Worm (Caenorhabditis elegans) whole organism, L3 larva: Measurements from ENCODE around the gene clec-228.
"Not testable (repeated sequence)": the region's sequence is repeated elsewhere in the genome, so short reads cannot be mapped to it uniquely, and the experiment has no call there.

ENCODE experiments used
- R02D3.7 ChIP-seq: fragments of 150-350 bp; optimal IDR thresholded peaks from 2 replicates; lab custom pipeline; 2014; ENCODE audit warnings: missing biosample characterization, missing genetic modification characterization
- ZK546.5 ChIP-seq: sonication (generic microtip); optimal IDR thresholded peaks from 2 replicates; lab custom pipeline; 2017; ENCODE audit warnings: missing biosample characterization, missing genetic modification characterization
- ama-1 ChIP-seq: fragments of 150-350 bp; optimal IDR thresholded peaks from 2 replicates; lab custom pipeline; 2018
- ceh-16 ChIP-seq: sonication (generic microtip); optimal IDR thresholded peaks from 2 replicates; lab custom pipeline; 2017; ENCODE audit warnings: missing biosample characterization, missing genetic modification characterization
- ceh-82 ChIP-seq: fragments of 150-350 bp; optimal IDR thresholded peaks from 2 replicates; lab custom pipeline; 2014; ENCODE audit warnings: missing biosample characterization, missing genetic modification characterization
- ceh-9 ChIP-seq: sonication (generic microtip); optimal IDR thresholded peaks from 2 replicates; lab custom pipeline; 2018; ENCODE audit warnings: missing biosample characterization, missing genetic modification characterization
- egl-27 ChIP-seq: sonication (generic microtip); optimal IDR thresholded peaks from 4 replicates; lab custom pipeline; 2017; ENCODE audit warnings: missing biosample characterization, missing genetic modification reagents, missing genetic modification characterization
- egl-5 ChIP-seq: fragments of 150-350 bp; optimal IDR thresholded peaks from 2 replicates; lab custom pipeline; 2017; ENCODE audit warnings: missing biosample characterization, missing genetic modification reagents, missing genetic modification characterization, inconsistent platforms
- elt-1 ChIP-seq: fragments of 150-350 bp; optimal IDR thresholded peaks from 2 replicates; lab custom pipeline; 2014; ENCODE audit warnings: missing biosample characterization, missing genetic modification characterization
- elt-2 ChIP-seq: sonication (generic microtip); optimal IDR thresholded peaks from 2 replicates; lab custom pipeline; 2016; ENCODE audit warnings: missing genetic modification reagents, mild to moderate bottlenecking, missing genetic modification characterization, missing compliant biosample characterization
- elt-3 ChIP-seq, 3 experiments: fragments of 150-350 bp in 1 of 3; sonication (generic microtip) in 2 of 3; optimal IDR thresholded peaks; 2 replicates in 2 of 3; 4 replicates in 1 of 3; lab custom pipeline; 2014 to 2017; ENCODE audit warnings: missing biosample characterization in 3 of 3, missing genetic modification characterization in 3 of 3
- eor-1 ChIP-seq, 2 experiments: fragments of 150-350 bp; optimal IDR thresholded peaks; 2 replicates each; lab custom pipeline; 2014 to 2018; ENCODE audit warnings: missing biosample characterization in 2 of 2, missing genetic modification characterization in 2 of 2
- fkh-10 ChIP-seq: sonication (generic microtip); optimal IDR thresholded peaks from 2 replicates; lab custom pipeline; 2017; ENCODE audit warnings: missing biosample characterization, missing genetic modification reagents, missing genetic modification characterization
- fkh-2 ChIP-seq: fragments of 150-350 bp; optimal IDR thresholded peaks from 2 replicates; lab custom pipeline; 2014; ENCODE audit warnings: missing biosample characterization, missing genetic modification reagents, missing genetic modification characterization
- fos-1 ChIP-seq: fragments of 150-350 bp; optimal IDR thresholded peaks from 2 replicates; lab custom pipeline; 2014; ENCODE audit warnings: missing biosample characterization, missing genetic modification characterization
- jun-1 ChIP-seq: fragments of 150-350 bp; optimal IDR thresholded peaks from 2 replicates; lab custom pipeline; 2014; ENCODE audit warnings: missing biosample characterization, missing genetic modification reagents, missing genetic modification characterization
- lin-39 ChIP-seq: fragments of 150-350 bp; optimal IDR thresholded peaks from 2 replicates; lab custom pipeline; 2018; ENCODE audit warnings: missing biosample characterization, missing genetic modification reagents, missing genetic modification characterization
- mdl-1 ChIP-seq: fragments of 150-350 bp; optimal IDR thresholded peaks from 2 replicates; lab custom pipeline; 2014; ENCODE audit warnings: missing biosample characterization, missing genetic modification characterization
- mml-1 ChIP-seq: fragments of 150-350 bp; sonication (generic microtip); optimal IDR thresholded peaks from 3 replicates; lab custom pipeline; 2014; ENCODE audit warnings: missing biosample characterization, missing genetic modification characterization
- nfya-1 ChIP-seq: sonication (generic microtip); optimal IDR thresholded peaks from 2 replicates; lab custom pipeline; 2017; ENCODE audit warnings: missing genetic modification characterization, mild to moderate bottlenecking, missing compliant biosample characterization, antibody characterized with exemption, moderate library complexity; ENCODE audit not compliant: insufficient read depth
- nhr-11 ChIP-seq: fragments of 150-350 bp; optimal IDR thresholded peaks from 2 replicates; lab custom pipeline; 2014; ENCODE audit warnings: missing biosample characterization, missing genetic modification characterization
- nhr-12 ChIP-seq: fragments of 150-350 bp; optimal IDR thresholded peaks from 2 replicates; lab custom pipeline; 2014; ENCODE audit warnings: missing biosample characterization, missing genetic modification characterization
- nhr-237 ChIP-seq: fragments of 150-350 bp; optimal IDR thresholded peaks from 2 replicates; lab custom pipeline; 2014; ENCODE audit warnings: missing biosample characterization, missing genetic modification characterization
- nhr-28 ChIP-seq: fragments of 150-350 bp; optimal IDR thresholded peaks from 2 replicates; lab custom pipeline; 2014; ENCODE audit warnings: missing biosample characterization, missing genetic modification characterization
- nhr-67 ChIP-seq: fragments of 150-350 bp; optimal IDR thresholded peaks from 2 replicates; lab custom pipeline; 2014; ENCODE audit warnings: missing biosample characterization, missing genetic modification characterization
- nhr-76 ChIP-seq: fragments of 150-350 bp; sonication (generic microtip); optimal IDR thresholded peaks from 5 replicates; lab custom pipeline; 2014; ENCODE audit warnings: missing biosample characterization, missing genetic modification characterization
- nhr-77 ChIP-seq: fragments of 150-350 bp; optimal IDR thresholded peaks from 2 replicates; lab custom pipeline; 2014; ENCODE audit warnings: missing biosample characterization, missing genetic modification characterization
- pha-4 ChIP-seq: fragments of 150-350 bp; optimal IDR thresholded peaks from 2 replicates; lab custom pipeline; 2014; ENCODE audit warnings: missing biosample characterization, missing genetic modification reagents, missing genetic modification characterization
- pqm-1 ChIP-seq: fragments of 150-350 bp; optimal IDR thresholded peaks from 2 replicates; lab custom pipeline; 2017; ENCODE audit warnings: missing biosample characterization, missing genetic modification characterization, inconsistent platforms
- sea-2 ChIP-seq: fragments of 150-350 bp; sonication (generic microtip); optimal IDR thresholded peaks from 4 replicates; lab custom pipeline; 2014; ENCODE audit warnings: missing biosample characterization, missing genetic modification reagents, missing genetic modification characterization
- skn-1 ChIP-seq: fragments of 150-350 bp; optimal IDR thresholded peaks from 2 replicates; lab custom pipeline; 2014; ENCODE audit warnings: missing biosample characterization, missing genetic modification characterization
- snpc-4 ChIP-seq: fragments of 150-350 bp; optimal IDR thresholded peaks from 2 replicates; lab custom pipeline; 2014; ENCODE audit warnings: missing biosample characterization, missing genetic modification characterization
- tbx-2 ChIP-seq: sonication (generic microtip); optimal IDR thresholded peaks from 2 replicates; lab custom pipeline; 2016; ENCODE audit warnings: mild to moderate bottlenecking, missing genetic modification characterization, missing compliant biosample characterization
- unc-39 ChIP-seq: sonication (generic microtip); optimal IDR thresholded peaks from 4 replicates; lab custom pipeline; 2017; ENCODE audit warnings: missing biosample characterization, missing genetic modification characterization
- unc-62 ChIP-seq: fragments of 150-350 bp; sonication (generic microtip); optimal IDR thresholded peaks from 4 replicates; lab custom pipeline; 2014; ENCODE audit warnings: missing biosample characterization, missing genetic modification reagents, missing genetic modification characterization
- zag-1 ChIP-seq: fragments of 150-350 bp; optimal IDR thresholded peaks from 2 replicates; lab custom pipeline; 2014; ENCODE audit warnings: missing biosample characterization, missing genetic modification characterization
- ztf-11 ChIP-seq: fragments of 150-350 bp; optimal IDR thresholded peaks from 2 replicates; lab custom pipeline; 2014; ENCODE audit warnings: missing biosample characterization, missing genetic modification characterization
- ztf-4 ChIP-seq: fragments of 150-350 bp; optimal IDR thresholded peaks from 2 replicates; lab custom pipeline; 2014; ENCODE audit warnings: missing biosample characterization, missing genetic modification characterization

clec-228 gene

DNA sequence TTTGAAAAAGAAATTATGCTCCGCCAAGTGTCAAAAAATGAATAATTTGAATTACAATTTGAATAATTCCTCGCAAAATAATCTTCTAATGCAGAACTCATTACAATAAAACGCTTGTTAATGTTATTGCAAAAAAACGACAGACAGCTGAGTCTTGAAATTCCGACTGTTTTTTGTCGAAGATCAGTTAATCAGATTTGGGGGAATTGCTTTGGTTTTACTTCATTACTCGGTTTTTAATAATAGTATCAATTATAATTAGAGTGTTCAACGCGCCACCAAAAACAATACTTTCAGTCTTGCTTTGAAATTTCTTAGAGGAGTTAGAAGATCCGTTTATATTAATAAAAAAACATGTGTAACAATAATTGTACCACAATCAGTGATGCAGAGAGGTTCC is 38.6 kb upstream of the clec-228 start, which contains the start of gene srh-122:
Gene srh-122, minus strand, starts transcription at position 101 of the 400 bp plus-strand sequence.
- TF ChIP-seq nhr-77 (tag; lab: Kevin White, UChicago) (no peak), nhr-76 (tag; lab: Kevin White, UChicago) (no peak), eor-1 (tag; optimal IDR thresholded peaks at IDR 0.05; lab: Kevin White, UChicago) (no peak), R02D3.7 (tag; lab: Kevin White, UChicago) (no peak), ceh-9 (tag; lab: Kevin White, UChicago) (no peak), ceh-82 (tag; lab: Kevin White, UChicago) (no peak), unc-39 (tag; lab: Kevin White, UChicago) (no peak), jun-1 (no peak), elt-2 (tag; lab: Kevin White, UChicago) (no peak), mdl-1 (tag; lab: Kevin White, UChicago) (no peak)

ce11 chrV:15376223-15376622 is 37.0 kb upstream of the clec-228 start, which contains the start of gene srh-52:
srh-52 (minus strand) TSS chrV:15376323.
- TF ChIP-seq nhr-12 (tag; lab: Kevin White, UChicago) (no peak), elt-1 (tag; lab: Kevin White, UChicago) (no peak), ZK546.5 (tag; lab: Kevin White, UChicago) (no peak)
- TF ChIP-seq, all 47 proteins: peak for 0

- TF ChIP-seq ztf-4 (no peak), egl-27 (tag; lab: Kevin White, UChicago) (no peak), unc-62 (GFP tag; lab: Kevin White, UChicago) (no peak), fos-1 (tag; lab: Kevin White, UChicago) (no peak), eor-1 (tag; optimal IDR thresholded peaks at IDR 0.05; lab: Kevin White, UChicago) (no peak), zag-1 (tag; lab: Kevin White, UChicago) (no peak), pqm-1 (no peak), nhr-77 (tag; lab: Kevin White, UChicago) (no peak), lin-39 (tag; lab: Kevin White, UChicago) (no peak), ceh-16 (tag; lab: Kevin White, UChicago) (no peak), ztf-11 (no peak), nhr-237 (no peak), nhr-11 (tag; lab: Kevin White, UChicago) (no peak), jun-1 (no peak), nhr-12 (tag; lab: Kevin White, UChicago) (no peak), tbx-2 (tag; lab: Kevin White, UChicago) (no peak)
These were observed 30.4 kb upstream of the clec-228 start, which contains the start of gene nhr-269 for ce11 chrV:15369707-15370106. nhr-269 (minus strand) TSS chrV:15369807.

DNA sequence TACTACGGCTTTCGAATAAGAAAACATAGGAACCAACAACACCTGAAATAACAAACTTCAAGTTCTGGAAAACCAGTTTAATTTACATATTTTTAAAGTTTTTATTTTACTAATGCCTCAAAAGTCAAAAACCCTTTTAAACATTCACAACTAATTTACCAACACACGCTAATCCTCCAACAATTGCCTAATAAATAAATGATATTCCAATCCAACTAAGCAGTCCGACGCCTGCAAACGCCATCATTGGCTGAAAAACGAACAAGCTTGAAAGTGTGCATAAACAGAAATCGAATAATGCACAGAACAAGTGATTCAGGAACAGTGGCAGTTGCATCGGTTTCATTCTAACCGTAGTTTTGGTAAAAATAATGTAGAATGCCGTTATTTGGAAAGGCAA is 28.5 kb upstream of the clec-228 start:
- TF ChIP-seq nhr-67 (tag; lab: Kevin White, UChicago): no peak
- TF ChIP-seq egl-5 (tag; lab: Kevin White, UChicago): no peak
- TF ChIP-seq lin-39 (tag; lab: Kevin White, UChicago): no peak
- TF ChIP-seq fos-1 (tag; lab: Kevin White, UChicago): no peak
- no peak for TF ChIP-seq ceh-16 (tag; lab: Kevin White, UChicago)
- TF ChIP-seq ZK546.5 (tag; lab: Kevin White, UChicago): no peak
- TF ChIP-seq elt-3 (tag; optimal IDR thresholded peaks at IDR 0.05; lab: Kevin White, UChicago): no peak

ce11 chrV:15361412-15361811 is 22.1 kb upstream of the clec-228 start, which contains the start of gene ech-1.1:
ech-1.1 (minus strand) TSS chrV:15361512.
- TF ChIP-seq nhr-237; ztf-4; snpc-4 (tag; lab: Kevin White, UChicago): not testable (repeated sequence)

DNA sequence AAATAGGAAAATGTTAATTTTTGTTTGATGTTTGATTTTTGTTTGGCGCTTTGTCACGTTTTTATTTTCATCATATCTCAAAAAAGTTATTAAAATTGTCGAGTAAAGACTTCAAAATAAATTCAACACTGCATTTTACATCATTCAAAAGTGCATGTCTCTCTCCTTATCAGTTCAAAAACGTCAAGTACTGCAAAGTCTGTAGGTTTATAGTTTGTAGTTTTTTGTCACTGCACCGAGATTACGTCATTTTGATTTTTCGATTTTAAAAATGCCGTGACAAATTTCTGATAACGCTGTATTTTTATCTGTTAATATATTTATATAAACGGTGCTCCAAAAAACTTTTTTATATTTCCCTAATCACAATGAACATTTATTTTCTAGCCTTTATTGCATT is 15.4 kb upstream of the clec-228 start, which contains the start of gene C29F3.7:
Gene C29F3.7, plus strand, starts transcription at position 254 of the 400 bp plus-strand sequence.
- TF ChIP-seq mml-1 (tag; lab: Kevin White, UChicago): no peak
- no peak for TF ChIP-seq nhr-237
- peak; percentile 99 for TF ChIP-seq elt-2 (tag; lab: Kevin White, UChicago)
- no peak for TF ChIP-seq nhr-12 (tag; lab: Kevin White, UChicago)
- TF ChIP-seq egl-27 (tag; lab: Kevin White, UChicago): peak; percentile 60
- TF ChIP-seq lin-39 (tag; lab: Kevin White, UChicago): no peak
- no peak for TF ChIP-seq elt-3 (tag; optimal IDR thresholded peaks at IDR 0.05; lab: Kevin White, UChicago)
- TF ChIP-seq nhr-11 (tag; lab: Kevin White, UChicago): no peak
- TF ChIP-seq mdl-1 (tag; lab: Kevin White, UChicago): no peak
- peak; percentile 57 for TF ChIP-seq jun-1
- TF ChIP-seq zag-1 (tag; lab: Kevin White, UChicago): no peak
- TF ChIP-seq fkh-10 (GFP tag; lab: Kevin White, UChicago): no peak
- no peak for TF ChIP-seq nhr-28 (tag; lab: Kevin White, UChicago)
- TF ChIP-seq fos-1 (tag; lab: Kevin White, UChicago): no peak
- no peak for TF ChIP-seq nhr-67 (tag; lab: Kevin White, UChicago)
- TF ChIP-seq fkh-2: no peak
- no peak for TF ChIP-seq ama-1
- TF ChIP-seq pqm-1: peak; percentile 99
- TF ChIP-seq nfya-1 (tag; lab: Kevin White, UChicago): no peak
- no peak for TF ChIP-seq ztf-11
- TF ChIP-seq tbx-2 (tag; lab: Kevin White, UChicago): no peak
- TF ChIP-seq pha-4 (tag; lab: Kevin White, UChicago): no peak
- no peak for TF ChIP-seq snpc-4 (tag; lab: Kevin White, UChicago)
- TF ChIP-seq ceh-16 (tag; lab: Kevin White, UChicago): no peak
- no peak for TF ChIP-seq unc-39 (tag; lab: Kevin White, UChicago)
- TF ChIP-seq nhr-77 (tag; lab: Kevin White, UChicago): no peak
- TF ChIP-seq eor-1 (tag; optimal IDR thresholded peaks at IDR 0.05; lab: Kevin White, UChicago): no peak
- no peak for TF ChIP-seq sea-2 (GFP tag; lab: Kevin White, UChicago)
- no peak for TF ChIP-seq skn-1 (tag; lab: Kevin White, UChicago)
- TF ChIP-seq, all 47 proteins: peak for 4
